Worm (Caenorhabditis elegans) whole organism, L4 larva: ENCODE results near the gene spcs-3.
A peak's percentile ranks its signal among the peaks of the same experiment; 100 is the strongest.

Experiments
- D1046.2 ChIP-seq: fragments of 200-800 bp; sonication (Bioruptor generic); IDR thresholded peaks from 2 replicates; pipeline ENCODE4 v1.3.6; 2022; ENCODE audit warnings: missing genetic modification characterization, missing compliant biosample characterization
- F37D6.2 ChIP-seq: sonication (generic microtip); optimal IDR thresholded peaks from 2 replicates; lab custom pipeline; 2016; ENCODE audit warnings: mild to moderate bottlenecking, missing genetic modification characterization, missing compliant biosample characterization
- T26A8.4 ChIP-seq: fragments of 200-800 bp; sonication (Bioruptor generic); IDR thresholded peaks from 2 replicates; pipeline ENCODE4 v1.3.6; 2022; ENCODE audit warnings: missing genetic modification characterization, missing compliant biosample characterization
- Y75B8A.6 ChIP-seq: fragments of 200-800 bp; sonication (Bioruptor generic); IDR thresholded peaks from 2 replicates; pipeline ENCODE4 v1.3.6; 2022; ENCODE audit warnings: missing genetic modification reagents, missing genetic modification characterization, missing compliant biosample characterization
- ZK337.2 ChIP-seq: fragments of 200-800 bp; sonication (Bioruptor generic); IDR thresholded peaks from 2 replicates; pipeline ENCODE4 v1.3.6; 2022; ENCODE audit warnings: missing genetic modification reagents, missing genetic modification characterization, missing compliant biosample characterization
- aha-1 ChIP-seq: fragments of 150-350 bp; peaks from one replicate; lab custom pipeline; 2014; ENCODE audit warnings: missing biosample characterization, missing genetic modification characterization
- aly-2 ChIP-seq: sonication (generic microtip); optimal IDR thresholded peaks from 2 replicates; lab custom pipeline; 2018; ENCODE audit warnings: missing biosample characterization, missing genetic modification characterization
- ama-1 ChIP-seq: fragments of 150-350 bp; optimal IDR thresholded peaks from 2 replicates; lab custom pipeline; 2014; ENCODE audit warnings: inconsistent platforms, mixed read lengths
- ceh-20 ChIP-seq: fragments of 200-800 bp; sonication (Bioruptor generic); IDR thresholded peaks from 2 replicates; pipeline ENCODE4 v1.3.6; 2022; ENCODE audit warnings: missing genetic modification reagents, missing genetic modification characterization, missing compliant biosample characterization
- ceh-32 ChIP-seq: sonication (generic microtip); optimal IDR thresholded peaks from 2 replicates; lab custom pipeline; 2016; ENCODE audit warnings: mild to moderate bottlenecking, missing genetic modification characterization, missing compliant biosample characterization; ENCODE audit not compliant: poor library complexity
- cey-2 ChIP-seq: sonication (generic microtip); optimal IDR thresholded peaks from 3 replicates; lab custom pipeline; 2017; ENCODE audit warnings: missing genetic modification characterization, mild to moderate bottlenecking, missing compliant biosample characterization, antibody characterized with exemption, borderline replicate concordance; ENCODE audit not compliant: insufficient read depth
- ctbp-1 ChIP-seq: fragments of 200-800 bp; sonication (Bioruptor generic); IDR thresholded peaks from 2 replicates; pipeline ENCODE4 v1.3.6; 2022; ENCODE audit warnings: missing genetic modification reagents, missing genetic modification characterization, missing compliant biosample characterization
- daf-16 ChIP-seq, 3 experiments: sonication (generic microtip); optimal IDR thresholded peaks; 2 replicates each; lab custom pipeline; 2016 to 2017; ENCODE audit warnings: missing genetic modification characterization in 3 of 3, missing genetic modification reagents in 3 of 3, mild to moderate bottlenecking in 2 of 3, missing compliant biosample characterization in 2 of 3, missing biosample characterization in 1 of 3, moderate library complexity in 1 of 3
- dmd-9 ChIP-seq: fragments of 200-800 bp; sonication (Bioruptor generic); IDR thresholded peaks from 2 replicates; pipeline ENCODE4 v1.3.6; 2022; ENCODE audit warnings: missing genetic modification reagents, missing genetic modification characterization, missing compliant biosample characterization
- dpl-1 ChIP-seq: fragments of 150-350 bp; optimal IDR thresholded peaks from 2 replicates; lab custom pipeline; 2014; ENCODE audit warnings: missing biosample characterization, missing genetic modification reagents, missing genetic modification characterization
- dve-1 ChIP-seq: sonication (generic microtip); optimal IDR thresholded peaks from 2 replicates; lab custom pipeline; 2017; ENCODE audit warnings: antibody characterized with exemption, mild to moderate bottlenecking, missing genetic modification characterization, missing compliant biosample characterization; ENCODE audit not compliant: insufficient read depth
- egl-27 ChIP-seq: sonication (generic microtip); optimal IDR thresholded peaks from 3 replicates; lab custom pipeline; 2017; ENCODE audit warnings: missing biosample characterization, missing genetic modification reagents, missing genetic modification characterization
- fos-1 ChIP-seq: fragments of 150-350 bp; optimal IDR thresholded peaks from 2 replicates; lab custom pipeline; 2014; ENCODE audit warnings: missing biosample characterization, missing genetic modification characterization
- hif-1 ChIP-seq, 2 experiments: sonication (generic microtip); optimal IDR thresholded peaks; 2 replicates each; lab custom pipeline; 2016 to 2017; ENCODE audit warnings: missing compliant biosample characterization in 2 of 2, missing genetic modification characterization in 2 of 2, missing genetic modification reagents in 2 of 2, missing genotype in 2 of 2, mild to moderate bottlenecking in 1 of 2
- hlh-11 ChIP-seq: fragments of 200-800 bp; sonication (Bioruptor generic); optimal IDR thresholded peaks from 2 replicates; lab custom pipeline; 2018; ENCODE audit warnings: mild to moderate bottlenecking, missing genetic modification characterization, missing compliant biosample characterization
- hlh-30 ChIP-seq: sonication (generic microtip); optimal IDR thresholded peaks from 2 replicates; lab custom pipeline; 2017; ENCODE audit warnings: antibody characterized with exemption, mild to moderate bottlenecking, missing genetic modification characterization, missing compliant biosample characterization; ENCODE audit not compliant: insufficient read depth
- lin-15B ChIP-seq: fragments of 150-350 bp; sonication (generic microtip); optimal IDR thresholded peaks from 3 replicates; lab custom pipeline; 2014; ENCODE audit warnings: missing biosample characterization, missing genetic modification characterization
- lin-39 ChIP-seq: fragments of 150-350 bp; optimal IDR thresholded peaks from 2 replicates; lab custom pipeline; 2014; ENCODE audit warnings: missing biosample characterization, missing genetic modification reagents, missing genetic modification characterization
- lir-3 ChIP-seq: sonication (generic microtip); optimal IDR thresholded peaks from 2 replicates; lab custom pipeline; 2016; ENCODE audit warnings: mild to moderate bottlenecking, missing genetic modification characterization, missing compliant biosample characterization
- madf-5 ChIP-seq, 2 experiments: fragments of 200-800 bp; sonication (Bioruptor generic); IDR thresholded peaks; 2 replicates each; pipeline ENCODE4 v1.3.6; 2022; ENCODE audit warnings: missing compliant biosample characterization in 2 of 2, missing genetic modification characterization in 2 of 2
- mes-2 ChIP-seq: sonication (generic microtip); optimal IDR thresholded peaks from 2 replicates; lab custom pipeline; 2016; ENCODE audit warnings: missing genotype, mild to moderate bottlenecking, missing genetic modification characterization, missing compliant biosample characterization; ENCODE audit not compliant: poor library complexity, severe bottlenecking
- mxl-2 ChIP-seq: fragments of 200-800 bp; sonication (Bioruptor generic); conservative IDR thresholded peaks from 2 replicates; pipeline ENCODE4 v1.3.6; 2022; ENCODE audit warnings: missing genetic modification reagents, missing genetic modification characterization, missing compliant biosample characterization
- nhr-10 ChIP-seq: fragments of 150-350 bp; optimal IDR thresholded peaks from 2 replicates; lab custom pipeline; 2014; ENCODE audit warnings: missing biosample characterization, missing genetic modification characterization
- nhr-11 ChIP-seq: fragments of 150-350 bp; optimal IDR thresholded peaks from 2 replicates; lab custom pipeline; 2014; ENCODE audit warnings: missing biosample characterization, missing genetic modification characterization
- nhr-25 ChIP-seq: sonication (generic microtip); optimal IDR thresholded peaks from 2 replicates; lab custom pipeline; 2017; ENCODE audit warnings: missing genetic modification characterization, mild to moderate bottlenecking, missing compliant biosample characterization, antibody characterized with exemption, moderate library complexity, borderline replicate concordance; ENCODE audit not compliant: insufficient read depth
- nhr-42 ChIP-seq: fragments of 200-800 bp; sonication (Bioruptor generic); IDR thresholded peaks from 2 replicates; pipeline ENCODE4 v1.3.6; 2022; ENCODE audit warnings: missing genetic modification characterization, missing compliant biosample characterization
- nhr-6 ChIP-seq: fragments of 150-350 bp; optimal IDR thresholded peaks from 2 replicates; lab custom pipeline; 2014; ENCODE audit warnings: missing biosample characterization, missing genetic modification characterization
- php-3 ChIP-seq: fragments of 200-800 bp; sonication (Bioruptor generic); IDR thresholded peaks from 2 replicates; pipeline ENCODE4 v1.3.6; 2022; ENCODE audit warnings: missing genetic modification reagents, missing genetic modification characterization, missing compliant biosample characterization
- rbr-2 ChIP-seq: sonication (generic microtip); optimal IDR thresholded peaks from 2 replicates; lab custom pipeline; 2016; ENCODE audit warnings: missing genotype, missing genetic modification characterization, missing compliant biosample characterization
- snpc-4 ChIP-seq: fragments of 150-350 bp; optimal IDR thresholded peaks from 2 replicates; lab custom pipeline; 2014; ENCODE audit warnings: missing biosample characterization, missing genetic modification characterization
- spr-3 ChIP-seq: fragments of 200-800 bp; sonication (Bioruptor generic); optimal IDR thresholded peaks from 2 replicates; lab custom pipeline; 2018; ENCODE audit warnings: mild to moderate bottlenecking, missing genetic modification characterization, missing compliant biosample characterization
- tra-1 ChIP-seq: fragments of 200-800 bp; sonication (Bioruptor generic); IDR thresholded peaks from 2 replicates; pipeline ENCODE4 v1.3.6; 2022; ENCODE audit warnings: missing genetic modification reagents, missing genetic modification characterization, missing compliant biosample characterization
- vab-7 ChIP-seq: fragments of 200-800 bp; sonication (Bioruptor generic); IDR thresholded peaks from 2 replicates; pipeline ENCODE4 v1.3.6; 2022; ENCODE audit warnings: missing genetic modification reagents, missing genetic modification characterization, missing compliant biosample characterization
- zip-11 ChIP-seq: fragments of 200-800 bp; sonication (Bioruptor generic); IDR thresholded peaks from 2 replicates; pipeline ENCODE4 v1.3.6; 2022; ENCODE audit warnings: missing genetic modification characterization, missing compliant biosample characterization
- ztf-7 ChIP-seq: fragments of 150-350 bp; optimal IDR thresholded peaks from 2 replicates; lab custom pipeline; 2014; ENCODE audit warnings: missing biosample characterization, missing genetic modification characterization

Gene spcs-3

ce11 chrIII:8044717-8045116 lies at the start of gene spcs-3:
Gene spcs-3, plus strand, starts transcription at chrIII:8045017.
- TF ChIP-seq aha-1 (tag; lab: Kevin White, UChicago) (peak; percentile 45), F37D6.2 (tag; lab: Kevin White, UChicago) (no peak), daf-16 (GFP tag; optimal IDR thresholded peaks at IDR 0.05; lab: Kevin White, UChicago) (no peak), daf-16 (tag; optimal IDR thresholded peaks at IDR 0.05; lab: Kevin White, UChicago) (peak; percentile 18), zip-11 (no peak)
- TF ChIP-seq, all 104 proteins: peak for 2

ce11 chrIII:7996353-7996752 lies 48.5 kb upstream of the spcs-3 start, which contains the start of gene npr-17:
Gene npr-17, minus strand, starts transcription at chrIII:7996453.
- TF ChIP-seq ctbp-1 (GFP tag; lab: Robert Waterston, UW) (no peak), aha-1 (tag; lab: Kevin White, UChicago) (peak; percentile 50)

ce11 chrIII:7997447-7998046 lies 47.3 kb upstream of the spcs-3 start:
- TF ChIP-seq nhr-6 (no peak), nhr-42 (GFP tag; lab: Robert Waterston, UW) (no peak), rbr-2 (tag; lab: Kevin White, UChicago) (no peak), dve-1 (tag; lab: Kevin White, UChicago) (no peak), lin-15B (no peak), T26A8.4 (GFP tag; lab: Robert Waterston, UW) (no peak), cey-2 (tag; lab: Kevin White, UChicago) (no peak), ceh-20 (GFP tag; lab: Robert Waterston, UW) (no peak), tra-1 (no peak), hif-1 (tag; optimal IDR thresholded peaks at IDR 0.05; lab: Kevin White, UChicago) (no peak), fos-1 (tag; lab: Kevin White, UChicago) (no peak), mes-2 (tag; lab: Kevin White, UChicago) (no peak), php-3 (GFP tag; lab: Robert Waterston, UW) (no peak), ztf-7 (tag; lab: Kevin White, UChicago) (no peak), dmd-9 (GFP tag; lab: Robert Waterston, UW) (no peak), D1046.2 (no peak), nhr-10 (tag; lab: Kevin White, UChicago) (no peak), lin-39 (tag; lab: Kevin White, UChicago) (no peak), Y75B8A.6 (GFP tag; lab: Robert Waterston, UW) (no peak)
- TF ChIP-seq, all 104 proteins: peak for 0

- TF ChIP-seq aha-1 (tag; lab: Kevin White, UChicago) = peak; percentile 67
- TF ChIP-seq ZK337.2 = no peak
These were observed 43.3 kb upstream of the spcs-3 start for ce11 chrIII:8001557-8001956.

ce11 chrIII:8004091-8004490 lies 40.7 kb upstream of the spcs-3 start, which contains the start of gene C06G4.6:
Gene C06G4.6, plus strand, starts transcription at chrIII:8004391.
- TF ChIP-seq ceh-32 = no peak
- TF ChIP-seq mxl-2 (GFP tag; lab: Robert Waterston, UW) = no peak
- TF ChIP-seq aha-1 (tag; lab: Kevin White, UChicago) = peak; percentile 29

ce11 chrIII:8009769-8010168 lies 35.0 kb upstream of the spcs-3 start, which contains the start of gene cit-1.1:
Gene cit-1.1, minus strand, starts transcription at chrIII:8009821.
- TF ChIP-seq T26A8.4 (GFP tag; lab: Robert Waterston, UW) (no peak), ctbp-1 (GFP tag; lab: Robert Waterston, UW) (no peak), nhr-11 (tag; lab: Kevin White, UChicago) (no peak), cey-2 (tag; lab: Kevin White, UChicago) (no peak), F37D6.2 (tag; lab: Kevin White, UChicago) (no peak), lir-3 (tag; lab: Kevin White, UChicago) (no peak), snpc-4 (no peak), spr-3 (GFP tag; lab: Kevin White, UChicago) (no peak), aly-2 (tag; lab: Kevin White, UChicago) (no peak), egl-27 (tag; lab: Kevin White, UChicago) (no peak), dpl-1 (GFP tag; lab: Kevin White, UChicago) (peak; percentile 37), aha-1 (tag; lab: Kevin White, UChicago) (peak; percentile 92), vab-7 (no peak), nhr-25 (tag; lab: Kevin White, UChicago) (no peak), tra-1 (no peak), hlh-30 (tag; lab: Kevin White, UChicago) (no peak), hlh-11 (no peak), madf-5 (GFP tag; IDR thresholded peaks at IDR 0.05; lab: Robert Waterston, UW) (no peak), ama-1 (lab: Kevin White, UChicago) (no peak)
